Fruit fly (Drosophila melanogaster) whole organism, prepupa: ENCODE measurements around the gene Nlg4.

Experiments used
- CG31627 ChIP-seq: fragments of 200-800 bp; sonication (Bioruptor generic); optimal IDR thresholded peaks from 3 replicates; lab custom pipeline; 2016; ENCODE audit warnings: missing biosample characterization, missing genetic modification characterization
- CG6854 ChIP-seq: fragments of 200-800 bp; sonication (Bioruptor generic); optimal IDR thresholded peaks from 2 replicates; lab custom pipeline; 2017; ENCODE audit warnings: missing biosample characterization, mild to moderate bottlenecking, missing genetic modification characterization
- CG8319 ChIP-seq: fragments of 200-800 bp; sonication (Bioruptor generic); optimal IDR thresholded peaks from 3 replicates; lab custom pipeline; 2016; ENCODE audit warnings: missing biosample characterization, missing genetic modification characterization
- CG8632 ChIP-seq: fragments of 200-800 bp; sonication (Bioruptor generic); optimal IDR thresholded peaks from 3 replicates; lab custom pipeline; 2016; ENCODE audit warnings: missing biosample characterization, missing genetic modification characterization
- CG9139 ChIP-seq: fragments of 200-800 bp; sonication (Bioruptor generic); optimal IDR thresholded peaks from 3 replicates; lab custom pipeline; 2017; ENCODE audit warnings: missing biosample characterization, mild to moderate bottlenecking, missing genetic modification characterization
- Gug ChIP-seq: fragments of 200-800 bp; sonication (Bioruptor generic); IDR thresholded peaks from 2 replicates; pipeline ENCODE4 v1.3.6; 2022; ENCODE audit warnings: missing biosample characterization, missing genetic modification characterization
- OdsH ChIP-seq: fragments of 200-800 bp; sonication (Bioruptor generic); optimal IDR thresholded peaks from 3 replicates; lab custom pipeline; 2016; ENCODE audit warnings: missing biosample characterization, missing genetic modification characterization
- Sox15 ChIP-seq: fragments of 200-800 bp; sonication (Bioruptor generic); optimal IDR thresholded peaks from 3 replicates; lab custom pipeline; 2016; ENCODE audit warnings: missing biosample characterization, missing genetic modification characterization
- achi ChIP-seq: fragments of 200-800 bp; sonication (Bioruptor generic); optimal IDR thresholded peaks from 3 replicates; lab custom pipeline; 2016; ENCODE audit warnings: missing biosample characterization, missing genetic modification characterization
- salr ChIP-seq, 2 experiments: fragments of 200-800 bp; sonication (Bioruptor generic); optimal IDR thresholded peaks; 3 replicates each; lab custom pipeline; 2016 to 2018; ENCODE audit warnings: missing biosample characterization in 2 of 2, missing genetic modification characterization in 2 of 2, mild to moderate bottlenecking in 1 of 2
- spab ChIP-seq: fragments of 200-800 bp; sonication (Bioruptor generic); optimal IDR thresholded peaks from 2 replicates; lab custom pipeline; 2017; ENCODE audit warnings: missing biosample characterization, mild to moderate bottlenecking, missing genetic modification characterization, missing genetic modification reagents
- ss ChIP-seq, 2 experiments: fragments of 200-800 bp; sonication (Bioruptor generic); optimal IDR thresholded peaks; 2 replicates in 1 of 2; 3 replicates in 1 of 2; lab custom pipeline; 2017 to 2018; ENCODE audit warnings: mild to moderate bottlenecking in 2 of 2, missing biosample characterization in 2 of 2, missing genetic modification characterization in 2 of 2, moderate library complexity in 1 of 2
- vri ChIP-seq: fragments of 200-800 bp; sonication (Bioruptor generic); optimal IDR thresholded peaks from 3 replicates; lab custom pipeline; 2016; ENCODE audit warnings: missing biosample characterization, mild to moderate bottlenecking, missing genetic modification characterization

DNA sequence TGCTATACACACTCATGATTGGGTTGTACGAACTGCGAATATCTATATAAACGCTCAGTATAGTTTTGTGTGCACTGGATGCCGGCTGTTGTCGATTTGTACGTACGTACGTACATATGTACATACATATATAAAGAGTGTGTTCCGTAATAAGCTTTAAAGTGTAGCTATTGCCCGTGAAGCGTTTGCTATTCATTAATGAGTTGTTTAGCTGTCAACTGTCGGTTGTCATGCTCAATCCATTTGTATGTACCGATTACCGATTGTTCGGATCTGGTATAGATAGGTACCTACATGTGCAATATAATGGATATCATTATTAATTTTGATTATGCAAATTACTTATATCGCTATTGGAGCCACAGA is 57.3 kb downstream of the Nlg4 start:
- TF ChIP-seq CG8632 (GFP tag; lab: Kevin White, UChicago) (no peak), achi (no peak), CG8319 (GFP tag; lab: Kevin White, UChicago) (no peak), CG6854 (GFP tag; lab: Kevin White, UChicago) (no peak), Gug (GFP tag; lab: Robert Waterston, UW) (no peak), CG9139 (GFP tag; lab: Kevin White, UChicago) (no peak), salr (GFP tag; optimal IDR thresholded peaks at IDR 0.05; lab: Kevin White, UChicago) (no peak), spab (GFP tag; lab: Kevin White, UChicago) (no peak), Sox15 (GFP tag; lab: Kevin White, UChicago) (no peak), ss (GFP tag; optimal IDR thresholded peaks at IDR 0.05; lab: Kevin White, UChicago) (no peak), vri (GFP tag; lab: Kevin White, UChicago) (no peak), OdsH (GFP tag; lab: Kevin White, UChicago) (no peak), CG31627 (GFP tag; lab: Kevin White, UChicago) (no peak)
